Worm (Caenorhabditis elegans) whole organism, L4 larva: ENCODE results near the gene R155.5.
A peak's percentile ranks its signal among the peaks of the same experiment; 100 is the strongest.

Source experiments
- T26A8.4 ChIP-seq: fragments of 200-800 bp; sonication (Bioruptor generic); IDR thresholded peaks from 2 replicates; pipeline ENCODE4 v1.3.6; 2022; ENCODE audit warnings: missing genetic modification characterization, missing compliant biosample characterization
- Y75B8A.6 ChIP-seq: fragments of 200-800 bp; sonication (Bioruptor generic); IDR thresholded peaks from 2 replicates; pipeline ENCODE4 v1.3.6; 2022; ENCODE audit warnings: missing genetic modification reagents, missing genetic modification characterization, missing compliant biosample characterization
- aha-1 ChIP-seq: fragments of 150-350 bp; peaks from one replicate; lab custom pipeline; 2014; ENCODE audit warnings: missing biosample characterization, missing genetic modification characterization
- aly-2 ChIP-seq: sonication (generic microtip); optimal IDR thresholded peaks from 2 replicates; lab custom pipeline; 2018; ENCODE audit warnings: missing biosample characterization, missing genetic modification characterization
- arid-1 ChIP-seq: fragments of 200-800 bp; sonication (Bioruptor generic); conservative IDR thresholded peaks from 2 replicates; pipeline ENCODE4 v1.3.6; 2022; ENCODE audit warnings: missing genetic modification reagents, missing genetic modification characterization, missing compliant biosample characterization
- ceh-28 ChIP-seq: fragments of 150-350 bp; optimal IDR thresholded peaks from 2 replicates; lab custom pipeline; 2014; ENCODE audit warnings: missing biosample characterization, missing genetic modification reagents, missing genetic modification characterization
- ceh-82 ChIP-seq: sonication (generic microtip); optimal IDR thresholded peaks from 2 replicates; lab custom pipeline; 2017; ENCODE audit warnings: missing biosample characterization, missing genetic modification characterization
- ces-1 ChIP-seq: fragments of 150-350 bp; sonication (generic microtip); optimal IDR thresholded peaks from 4 replicates; lab custom pipeline; 2014; ENCODE audit warnings: missing biosample characterization, missing genetic modification reagents, missing genetic modification characterization
- dmd-6 ChIP-seq: fragments of 200-800 bp; sonication (Bioruptor generic); IDR thresholded peaks from 2 replicates; pipeline ENCODE4 v1.3.6; 2022; ENCODE audit warnings: missing genetic modification reagents, missing genetic modification characterization, missing compliant biosample characterization
- dmd-9 ChIP-seq: fragments of 200-800 bp; sonication (Bioruptor generic); IDR thresholded peaks from 2 replicates; pipeline ENCODE4 v1.3.6; 2022; ENCODE audit warnings: missing genetic modification reagents, missing genetic modification characterization, missing compliant biosample characterization
- dpl-1 ChIP-seq: fragments of 150-350 bp; optimal IDR thresholded peaks from 2 replicates; lab custom pipeline; 2014; ENCODE audit warnings: missing biosample characterization, missing genetic modification reagents, missing genetic modification characterization
- duxl-1 ChIP-seq: sonication (generic microtip); optimal IDR thresholded peaks from 2 replicates; lab custom pipeline; 2016; ENCODE audit warnings: mild to moderate bottlenecking, missing genetic modification characterization, moderate library complexity, missing compliant biosample characterization; ENCODE audit not compliant: poor library complexity
- egl-43 ChIP-seq: fragments of 200-800 bp; sonication (Bioruptor generic); IDR thresholded peaks from 2 replicates; pipeline ENCODE4 v1.3.6; 2022; ENCODE audit warnings: missing genetic modification reagents, missing genetic modification characterization, missing compliant biosample characterization
- fkh-10 ChIP-seq: fragments of 150-350 bp; optimal IDR thresholded peaks from 2 replicates; lab custom pipeline; 2014; ENCODE audit warnings: missing biosample characterization, missing genetic modification reagents, missing genetic modification characterization
- gei-8 ChIP-seq: fragments of 200-800 bp; sonication (Bioruptor generic); optimal IDR thresholded peaks from 2 replicates; lab custom pipeline; 2018; ENCODE audit warnings: mild to moderate bottlenecking, missing genetic modification characterization, missing compliant biosample characterization
- hif-1 ChIP-seq, 2 experiments: sonication (generic microtip); optimal IDR thresholded peaks; 2 replicates each; lab custom pipeline; 2016 to 2017; ENCODE audit warnings: missing compliant biosample characterization in 2 of 2, missing genetic modification characterization in 2 of 2, missing genetic modification reagents in 2 of 2, missing genotype in 2 of 2, mild to moderate bottlenecking in 1 of 2
- jun-1 ChIP-seq: fragments of 150-350 bp; optimal IDR thresholded peaks from 2 replicates; lab custom pipeline; 2014; ENCODE audit warnings: missing biosample characterization, missing genetic modification reagents, missing genetic modification characterization
- lin-13 ChIP-seq: fragments of 150-350 bp; optimal IDR thresholded peaks from 2 replicates; lab custom pipeline; 2014; ENCODE audit warnings: missing biosample characterization, missing genetic modification reagents, missing genetic modification characterization
- lir-3 ChIP-seq: sonication (generic microtip); optimal IDR thresholded peaks from 2 replicates; lab custom pipeline; 2016; ENCODE audit warnings: mild to moderate bottlenecking, missing genetic modification characterization, missing compliant biosample characterization
- lsy-2 ChIP-seq, 2 experiments: fragments of 150-350 bp in 1 of 2; sonication (generic microtip) in 1 of 2; optimal IDR thresholded peaks; 2 replicates each; lab custom pipeline; 2014 to 2017; ENCODE audit warnings: missing biosample characterization in 2 of 2, missing genetic modification characterization in 2 of 2
- nhr-102 ChIP-seq: sonication (generic microtip); optimal IDR thresholded peaks from 2 replicates; lab custom pipeline; 2016; ENCODE audit warnings: mild to moderate bottlenecking, missing genetic modification characterization, moderate library complexity, missing compliant biosample characterization
- nhr-11 ChIP-seq: fragments of 150-350 bp; optimal IDR thresholded peaks from 2 replicates; lab custom pipeline; 2014; ENCODE audit warnings: missing biosample characterization, missing genetic modification characterization
- nhr-28 ChIP-seq: fragments of 150-350 bp; optimal IDR thresholded peaks from 2 replicates; lab custom pipeline; 2014; ENCODE audit warnings: missing biosample characterization, missing genetic modification characterization
- nhr-42 ChIP-seq: fragments of 200-800 bp; sonication (Bioruptor generic); IDR thresholded peaks from 2 replicates; pipeline ENCODE4 v1.3.6; 2022; ENCODE audit warnings: missing genetic modification characterization, missing compliant biosample characterization
- nhr-48 ChIP-seq: sonication (generic microtip); optimal IDR thresholded peaks from 2 replicates; lab custom pipeline; 2016; ENCODE audit warnings: mild to moderate bottlenecking, missing genetic modification characterization, missing compliant biosample characterization
- nhr-6 ChIP-seq: fragments of 150-350 bp; optimal IDR thresholded peaks from 2 replicates; lab custom pipeline; 2014; ENCODE audit warnings: missing biosample characterization, missing genetic modification characterization
- nhr-76 ChIP-seq: fragments of 150-350 bp; optimal IDR thresholded peaks from 2 replicates; lab custom pipeline; 2014; ENCODE audit warnings: missing biosample characterization, missing genetic modification characterization
- nhr-77 ChIP-seq: fragments of 150-350 bp; optimal IDR thresholded peaks from 2 replicates; lab custom pipeline; 2014; ENCODE audit warnings: missing biosample characterization, missing genetic modification characterization
- rbr-2 ChIP-seq: sonication (generic microtip); optimal IDR thresholded peaks from 2 replicates; lab custom pipeline; 2016; ENCODE audit warnings: missing genotype, missing genetic modification characterization, missing compliant biosample characterization
- set-16 ChIP-seq: fragments of 200-800 bp; sonication (Bioruptor generic); IDR thresholded peaks from 2 replicates; pipeline ENCODE4 v1.3.6; 2022; ENCODE audit warnings: missing genetic modification reagents, missing genetic modification characterization, missing compliant biosample characterization
- snpc-1.2 ChIP-seq: fragments of 200-800 bp; sonication (Bioruptor generic); IDR thresholded peaks from 2 replicates; pipeline ENCODE4 v1.3.6; 2022; ENCODE audit warnings: missing genetic modification reagents, missing genetic modification characterization, missing compliant biosample characterization
- snpc-4 ChIP-seq: fragments of 150-350 bp; optimal IDR thresholded peaks from 2 replicates; lab custom pipeline; 2014; ENCODE audit warnings: missing biosample characterization, missing genetic modification characterization
- unc-62 ChIP-seq, 3 experiments: fragments of 150-350 bp in 1 of 3; sonication (generic microtip); optimal IDR thresholded peaks in 2 of 3; peaks in 1 of 3; 1 replicate in 1 of 3; 2 replicates in 2 of 3; lab custom pipeline; 2014 to 2017; ENCODE audit warnings: missing biosample characterization in 3 of 3, missing genetic modification characterization in 3 of 3, missing genetic modification reagents in 3 of 3, missing genotype in 1 of 3
- zfp-3 ChIP-seq: fragments of 200-800 bp; sonication (Bioruptor generic); conservative IDR thresholded peaks from 2 replicates; pipeline ENCODE4 v1.3.6; 2022; ENCODE audit warnings: missing genetic modification reagents, missing genetic modification characterization, missing compliant biosample characterization
- ztf-7 ChIP-seq: fragments of 150-350 bp; optimal IDR thresholded peaks from 2 replicates; lab custom pipeline; 2014; ENCODE audit warnings: missing biosample characterization, missing genetic modification characterization

Gene R155.5

ce11 chrIII:1939625-1939988 is 30.7 kb downstream of the R155.5 start:
- TF ChIP-seq nhr-11 (tag; lab: Kevin White, UChicago) (peak; percentile 22), lin-13 (GFP tag; lab: Kevin White, UChicago) (no peak)

- TF ChIP-seq dmd-6 (no peak), aha-1 (tag; lab: Kevin White, UChicago) (peak; percentile 67), set-16 (peak; percentile 97), lsy-2 (tag; optimal IDR thresholded peaks at IDR 0.05; lab: Kevin White, UChicago) (peak; percentile 21 to 61), snpc-1.2 (GFP tag; lab: Robert Waterston, UW) (0 out of 2 replicates have a peak, but pooled peaks have one; percentile 40), fkh-10 (GFP tag; lab: Kevin White, UChicago) (no peak), ztf-7 (tag; lab: Kevin White, UChicago) (no peak), unc-62 (GFP tag; optimal IDR thresholded peaks at IDR 0.05 in 1 of 2; lab: Kevin White, UChicago) (peak in 1 of 2 experiments; percentile 58), unc-62 (tag; optimal IDR thresholded peaks at IDR 0.05; lab: Kevin White, UChicago) (no peak), dpl-1 (GFP tag; lab: Kevin White, UChicago) (no peak), duxl-1 (no peak), nhr-77 (tag; lab: Kevin White, UChicago) (no peak), lin-13 (GFP tag; lab: Kevin White, UChicago) (peak; percentile 51), snpc-4 (no peak), nhr-48 (tag; lab: Kevin White, UChicago) (no peak), aly-2 (no peak), egl-43 (GFP tag; lab: Robert Waterston, UW) (peak; percentile 70), nhr-76 (tag; lab: Kevin White, UChicago) (no peak), nhr-42 (GFP tag; lab: Robert Waterston, UW) (no peak), ces-1 (GFP tag; lab: Kevin White, UChicago) (no peak), hif-1 (tag; optimal IDR thresholded peaks at IDR 0.05; lab: Kevin White, UChicago) (no peak), arid-1 (GFP tag; lab: Robert Waterston, UW) (no peak), ceh-82 (tag; lab: Kevin White, UChicago) (no peak), ceh-28 (peak; percentile 99)
These were observed 31.4 kb downstream of the R155.5 start for ce11 chrIII:1938712-1939624.

- TF ChIP-seq nhr-6 (tag; lab: Kevin White, UChicago) = no peak
- TF ChIP-seq nhr-28 (tag; lab: Kevin White, UChicago) = no peak
- no peak for TF ChIP-seq ztf-7 (tag; lab: Kevin White, UChicago)
- TF ChIP-seq set-16 = peak; percentile 19; the same call in 1 of the 2 replicates
- peak in 1 of 2 experiments; percentile 54 for TF ChIP-seq lsy-2 (tag; optimal IDR thresholded peaks at IDR 0.05; lab: Kevin White, UChicago)
- TF ChIP-seq lin-13 (GFP tag; lab: Kevin White, UChicago) = peak; percentile 79
- TF ChIP-seq Y75B8A.6 (GFP tag; lab: Robert Waterston, UW) = no peak
- no peak for TF ChIP-seq T26A8.4
- TF ChIP-seq rbr-2 = no peak
- TF ChIP-seq nhr-102 (tag; lab: Kevin White, UChicago) = no peak
- TF ChIP-seq aha-1 (tag; lab: Kevin White, UChicago) = peak; percentile 71
- TF ChIP-seq gei-8 (GFP tag; lab: Kevin White, UChicago) = peak; percentile 15
- TF ChIP-seq zfp-3 (GFP tag; lab: Robert Waterston, UW) = no peak
- TF ChIP-seq lir-3 = no peak
- TF ChIP-seq dmd-6 = no peak
- no peak for TF ChIP-seq dmd-9 (GFP tag; lab: Robert Waterston, UW)
- TF ChIP-seq jun-1 = no peak
These were observed 32.4 kb downstream of the R155.5 start for ce11 chrIII:1937879-1938438.
